Worm (Caenorhabditis elegans) whole organism, L4 larva: ENCODE measurements around the gene sdpn-1.

Experiments
- Y48G9A.11 ChIP-seq: fragments of 200-800 bp; sonication (Bioruptor generic); IDR thresholded peaks from 2 replicates; pipeline ENCODE4 v1.3.6; 2022; ENCODE audit warnings: missing genetic modification reagents, missing genetic modification characterization, missing compliant biosample characterization
- aly-2 ChIP-seq: sonication (generic microtip); optimal IDR thresholded peaks from 2 replicates; lab custom pipeline; 2018; ENCODE audit warnings: missing biosample characterization, missing genetic modification characterization
- lin-15B ChIP-seq: fragments of 150-350 bp; sonication (generic microtip); optimal IDR thresholded peaks from 3 replicates; lab custom pipeline; 2014; ENCODE audit warnings: missing biosample characterization, missing genetic modification characterization
- lsy-2 ChIP-seq, 2 experiments: fragments of 150-350 bp in 1 of 2; sonication (generic microtip) in 1 of 2; optimal IDR thresholded peaks; 2 replicates each; lab custom pipeline; 2014 to 2017; ENCODE audit warnings: missing biosample characterization in 2 of 2, missing genetic modification characterization in 2 of 2
- nhr-237 ChIP-seq: sonication (generic microtip); optimal IDR thresholded peaks from 2 replicates; lab custom pipeline; 2017; ENCODE audit warnings: missing biosample characterization, missing genetic modification characterization
- nhr-25 ChIP-seq: sonication (generic microtip); optimal IDR thresholded peaks from 2 replicates; lab custom pipeline; 2017; ENCODE audit warnings: missing genetic modification characterization, mild to moderate bottlenecking, missing compliant biosample characterization, antibody characterized with exemption, moderate library complexity, borderline replicate concordance; ENCODE audit not compliant: insufficient read depth
- nhr-42 ChIP-seq: fragments of 200-800 bp; sonication (Bioruptor generic); IDR thresholded peaks from 2 replicates; pipeline ENCODE4 v1.3.6; 2022; ENCODE audit warnings: missing genetic modification characterization, missing compliant biosample characterization
- zip-11 ChIP-seq: fragments of 200-800 bp; sonication (Bioruptor generic); IDR thresholded peaks from 2 replicates; pipeline ENCODE4 v1.3.6; 2022; ENCODE audit warnings: missing genetic modification characterization, missing compliant biosample characterization

DNA sequence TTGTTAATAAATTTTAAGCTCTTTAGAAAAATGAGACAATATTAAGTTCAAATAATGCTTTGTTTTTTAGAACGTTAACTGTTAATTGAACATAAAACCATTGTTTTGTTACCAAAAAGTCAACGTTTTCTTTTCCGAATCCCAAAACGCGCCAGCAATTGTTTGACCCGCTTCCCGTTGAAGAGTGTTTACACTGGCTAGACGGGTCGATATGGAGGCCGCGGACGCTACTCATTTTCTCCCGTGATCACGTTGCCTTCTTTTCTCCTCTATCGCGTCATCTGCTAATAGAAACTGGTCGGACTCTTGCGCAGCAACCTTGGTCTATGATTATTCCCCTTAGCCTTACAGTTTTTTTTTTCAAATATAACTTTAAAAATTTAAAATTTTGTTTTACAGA, 31.1 kb upstream of the sdpn-1 start, which contains the start of gene C34D10.1:
- peak; percentile 61 for TF ChIP-seq nhr-25 (tag; lab: Kevin White, UChicago)
- TF ChIP-seq nhr-237 (tag; lab: Kevin White, UChicago), result no peak
- TF ChIP-seq aly-2 (tag; lab: Kevin White, UChicago), result no peak
- TF ChIP-seq lin-15B (tag; lab: Kevin White, UChicago), result no peak
- no peak for TF ChIP-seq nhr-42 (GFP tag; lab: Robert Waterston, UW)
- peak in 1 of 2 experiments; percentile 73 for TF ChIP-seq lsy-2 (tag; optimal IDR thresholded peaks at IDR 0.05; lab: Kevin White, UChicago)
- TF ChIP-seq Y48G9A.11, result no peak
- TF ChIP-seq zip-11 (GFP tag; lab: Robert Waterston, UW), result no peak
